Worm (Caenorhabditis elegans) whole organism, L4/young adult: ENCODE data around the gene neg-1.

Experiments used
- W03F9.2 ChIP-seq: fragments of 150-350 bp; optimal IDR thresholded peaks from 2 replicates; lab custom pipeline; 2014; ENCODE audit warnings: missing biosample characterization, missing genetic modification characterization
- dao-5 ChIP-seq: sonication (generic microtip); optimal IDR thresholded peaks from 2 replicates; lab custom pipeline; 2016; ENCODE audit warnings: missing genotype, missing genetic modification characterization, moderate library complexity, missing compliant biosample characterization
- him-1 ChIP-seq: sonication (generic microtip); optimal IDR thresholded peaks from 2 replicates; lab custom pipeline; 2016; ENCODE audit warnings: missing genotype, missing genetic modification reagents, missing genetic modification characterization, missing compliant biosample characterization

DNA sequence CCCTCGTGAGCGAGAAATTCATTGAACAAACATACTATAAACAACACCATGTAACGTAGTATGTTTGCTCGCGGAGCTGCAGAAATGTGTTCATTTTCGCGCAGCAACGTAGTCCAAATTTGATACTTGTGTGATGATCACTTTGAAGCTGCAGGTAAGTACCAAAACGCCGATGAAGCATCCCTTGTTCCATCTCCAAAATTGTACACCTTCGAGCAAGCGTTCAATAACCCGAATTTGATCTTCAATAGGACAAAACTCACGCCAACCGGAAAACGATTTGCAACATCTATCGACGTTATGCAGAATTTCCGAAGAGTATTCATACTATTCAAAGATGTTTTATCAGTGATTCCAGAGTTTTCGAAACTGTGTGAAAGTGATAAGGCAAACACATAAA, 36.0 kb upstream of the neg-1 start, which contains the start of gene Y47D7A.3:
- no peak for TF ChIP-seq dao-5 (tag; lab: Kevin White, UChicago)
- TF ChIP-seq him-1 (tag; lab: Kevin White, UChicago) = no peak
- no peak for TF ChIP-seq W03F9.2
